Fruit fly (Drosophila melanogaster) whole organism: ENCODE data around the gene CG34293.

Source experiments
- pan ChIP-seq: fragments of >200 bp; optimal IDR thresholded peaks from 2 replicates; lab custom pipeline; 2017
- psq ChIP-seq: fragments of >200 bp; optimal IDR thresholded peaks from 2 replicates; lab custom pipeline; 2017
- usp ChIP-seq: fragments of >200 bp; optimal IDR thresholded peaks from 2 replicates; lab custom pipeline; 2017; ENCODE audit warnings: missing biosample characterization, missing genetic modification characterization, mixed read lengths

dm6 chr3R:27152129-27152968 lies 13.0 kb downstream of the CG34293 start:
- TF ChIP-seq psq (lab: Kevin White, UChicago): no peak
- TF ChIP-seq pan (lab: Kevin White, UChicago): peak; percentile 47
- TF ChIP-seq usp (GFP tag; lab: Kevin White, UChicago): no peak
